Worm (Caenorhabditis elegans) whole organism, late embryonic: ENCODE data around the gene F29G9.1.

ENCODE experiments used
- C08G9.2 ChIP-seq: sonication (generic microtip); optimal IDR thresholded peaks from 2 replicates; lab custom pipeline; 2016; ENCODE audit warnings: mild to moderate bottlenecking, missing genetic modification characterization, moderate library complexity, missing compliant biosample characterization
- ama-1 ChIP-seq: fragments of 150-350 bp; optimal IDR thresholded peaks from 2 replicates; lab custom pipeline; 2014
- ceh-31 ChIP-seq: sonication (generic microtip); optimal IDR thresholded peaks from 2 replicates; lab custom pipeline; 2016; ENCODE audit warnings: missing genetic modification characterization, missing compliant biosample characterization
- che-1 ChIP-seq: sonication (generic microtip); optimal IDR thresholded peaks from 2 replicates; lab custom pipeline; 2016; ENCODE audit warnings: mild to moderate bottlenecking, missing genetic modification characterization, missing compliant biosample characterization
- fax-1 ChIP-seq: sonication (generic microtip); optimal IDR thresholded peaks from 2 replicates; lab custom pipeline; 2016; ENCODE audit warnings: missing genotype, missing genetic modification characterization, missing compliant biosample characterization
- gmeb-2 ChIP-seq: sonication (generic microtip); optimal IDR thresholded peaks from 2 replicates; lab custom pipeline; 2016; ENCODE audit warnings: missing genetic modification characterization, inconsistent platforms, missing compliant biosample characterization
- lin-11 ChIP-seq: fragments of 200-800 bp; sonication (Bioruptor generic); optimal IDR thresholded peaks from 2 replicates; lab custom pipeline; 2018; ENCODE audit warnings: mild to moderate bottlenecking, missing genetic modification characterization, missing compliant biosample characterization
- pag-3 ChIP-seq: sonication (generic microtip); optimal IDR thresholded peaks from 2 replicates; lab custom pipeline; 2016; ENCODE audit warnings: missing compliant biosample characterization, missing genetic modification characterization, borderline replicate concordance
- sox-4 ChIP-seq: sonication (generic microtip); optimal IDR thresholded peaks from 2 replicates; lab custom pipeline; 2017; ENCODE audit warnings: mild to moderate bottlenecking, missing genetic modification characterization, inconsistent platforms, missing compliant biosample characterization
- unc-86 ChIP-seq: sonication (generic microtip); optimal IDR thresholded peaks from 2 replicates; lab custom pipeline; 2016; ENCODE audit warnings: missing genetic modification characterization, missing compliant biosample characterization

DNA sequence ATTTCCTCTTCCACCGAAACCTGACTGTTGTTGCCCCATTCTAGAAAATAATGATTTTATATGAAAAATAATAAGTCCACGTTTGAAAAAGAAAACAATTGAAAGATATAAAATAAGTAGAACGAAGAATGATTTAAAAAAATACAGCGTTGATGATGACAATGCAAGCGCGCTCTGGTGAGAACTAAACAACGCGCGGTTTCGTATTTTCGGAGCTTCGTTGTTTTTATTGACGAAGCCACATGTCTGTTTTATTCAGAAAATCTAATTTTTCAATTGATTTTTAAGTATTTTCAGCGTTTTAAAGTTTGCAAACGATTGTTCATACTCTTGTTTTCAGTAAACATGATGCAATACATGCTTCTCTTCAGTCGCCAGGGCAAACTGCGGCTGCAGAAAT is 21.3 kb upstream of the F29G9.1 start, which contains the start of the genes rpt-2 and aps-1:
- TF ChIP-seq ama-1 (lab: Kevin White, UChicago): no peak
- TF ChIP-seq sox-4 (tag; lab: Kevin White, UChicago): no peak
- no peak for TF ChIP-seq pag-3 (tag; lab: Kevin White, UChicago)
- no peak for TF ChIP-seq unc-86 (tag; lab: Kevin White, UChicago)
- TF ChIP-seq C08G9.2 (tag; lab: Kevin White, UChicago): no peak
- TF ChIP-seq gmeb-2: no peak
- TF ChIP-seq lin-11: no peak
- TF ChIP-seq fax-1 (tag; lab: Kevin White, UChicago): no peak
- peak; percentile 48 for TF ChIP-seq ceh-31 (tag; lab: Kevin White, UChicago)
- no peak for TF ChIP-seq che-1 (tag; lab: Kevin White, UChicago)
